Fruit fly (Drosophila melanogaster): Measurements from ENCODE around the gene SF2.

SF2 gene

dm6 chr3R:16341817-16342374 is at the start of gene SF2, which contains the start of gene pad (continued):
- TF ChIP-seq gcm2 (GFP tag; optimal IDR thresholded peaks at IDR 0.05) (peak; percentile 55), Gug (GFP tag; IDR thresholded peaks at IDR 0.05) (peak; percentile 79; the same call in 3 of the 4 replicates), Max (GFP tag; optimal IDR thresholded peaks at IDR 0.05) (peak; percentile 87), sens (GFP tag) (peak; percentile 98), CG11398 (GFP tag; optimal IDR thresholded peaks at IDR 0.05) (peak; percentile 54), NfI (GFP tag; optimal IDR thresholded peaks at IDR 0.05) (peak; percentile 76), CG11560 (tag; IDR thresholded peaks at IDR 0.05) (peak; percentile 52; the same call in 1 of the 3 replicates), chinmo (GFP tag; IDR thresholded peaks at IDR 0.05; ENCODE audit: partially characterized antibody) (peak; percentile 94), Xbp1 (GFP tag; optimal IDR thresholded peaks at IDR 0.05) (peak; percentile 88), Deaf1 (tag; optimal IDR thresholded peaks at IDR 0.05) (peak; percentile 53), CG4820 (GFP tag; optimal IDR thresholded peaks at IDR 0.05) (peak; percentile 72), CG10654 (GFP tag; optimal IDR thresholded peaks at IDR 0.05) (peak; percentile 73), CG14965 (GFP tag; optimal IDR thresholded peaks at IDR 0.05; ENCODE audit: borderline replicate concordance) (no peak), crc (GFP tag; optimal IDR thresholded peaks at IDR 0.05) (peak; percentile 68), CG4854 (GFP tag; optimal IDR thresholded peaks at IDR 0.05) (peak; percentile 60), CG13287 (GFP tag; IDR thresholded peaks at IDR 0.05; ENCODE audit: partially characterized antibody) (peak; percentile 96), CG7963 (GFP tag; IDR thresholded peaks at IDR 0.05; ENCODE audit: partially characterized antibody) (peak; percentile 76), CG1024 (GFP tag; IDR thresholded peaks at IDR 0.05) (0 out of 2 replicates have a peak, but pooled peaks have one; percentile 29), sima (GFP tag; optimal IDR thresholded peaks at IDR 0.05) (peak; percentile 42), hth (optimal IDR thresholded peaks at IDR 0.05) (no peak), grau (tag; optimal IDR thresholded peaks at IDR 0.05) (peak; percentile 84), p53 (GFP tag; optimal IDR thresholded peaks at IDR 0.05) (peak; percentile 64), CG18599 (GFP tag; optimal IDR thresholded peaks at IDR 0.05) (peak; percentile 74), pan (optimal IDR thresholded peaks at IDR 0.05) (no peak), pan (GFP tag; optimal IDR thresholded peaks at IDR 0.05 in 1 of 2, IDR thresholded peaks at IDR 0.05 in 1 of 2) (peak in 1 of 2 experiments; percentile 69), CG9437 (GFP tag; optimal IDR thresholded peaks at IDR 0.05) (peak; percentile 67), CG11456 (GFP tag; IDR thresholded peaks at IDR 0.05) (peak; percentile 74; the same call in 2 of the 3 replicates), sens-2 (GFP tag; IDR thresholded peaks at IDR 0.05) (peak; percentile 46; the same call in 1 of the 2 replicates), tll (GFP tag; optimal IDR thresholded peaks at IDR 0.05) (peak in 1 of 2 experiments; percentile 84), CG2678 (tag; optimal IDR thresholded peaks at IDR 0.05) (peak; percentile 83), seq (GFP tag; IDR thresholded peaks at IDR 0.05) (no peak), dimm (GFP tag; IDR thresholded peaks at IDR 0.05) (no peak), Bgb (GFP tag; IDR thresholded peaks at IDR 0.05; ENCODE audit: partially characterized antibody) (peak; percentile 90), toy (GFP tag; IDR thresholded peaks at IDR 0.05) (no peak), YL-1 (GFP tag; optimal IDR thresholded peaks at IDR 0.05) (peak; percentile 90), D (optimal IDR thresholded peaks at IDR 0.05) (no peak), D (GFP tag; optimal IDR thresholded peaks at IDR 0.05) (peak; percentile 39), nerfin-1 (tag; optimal IDR thresholded peaks at IDR 0.05) (peak; percentile 72), CG1647 (GFP tag; optimal IDR thresholded peaks at IDR 0.05) (peak; percentile 78), D19A (tag; optimal IDR thresholded peaks at IDR 0.05) (peak; percentile 25), Nf-YC (tag; optimal IDR thresholded peaks at IDR 0.05) (peak; percentile 80), br (optimal IDR thresholded peaks at IDR 0.05) (no peak), eve (GFP tag; optimal IDR thresholded peaks at IDR 0.05) (no peak), chm (GFP tag; IDR thresholded peaks at IDR 0.05) (no peak), pfk (GFP tag; optimal IDR thresholded peaks at IDR 0.05) (peak; percentile 21), Usf (GFP tag; optimal IDR thresholded peaks at IDR 0.05) (peak; percentile 55), CG3065 (GFP tag; optimal IDR thresholded peaks at IDR 0.05) (peak; percentile 47), CG10209 (GFP tag; optimal IDR thresholded peaks at IDR 0.05) (peak; percentile 71), ase (GFP tag; IDR thresholded peaks at IDR 0.05) (peak; percentile 59; the same call in 1 of the 3 replicates), Ada2b (GFP tag; IDR thresholded peaks at IDR 0.05) (peak; percentile 57), jigr1 (GFP tag; IDR thresholded peaks at IDR 0.05) (no peak; the same call in 2 of the 3 replicates)
